Worm (Caenorhabditis elegans): ENCODE data around the gene smap-1.

DNA sequence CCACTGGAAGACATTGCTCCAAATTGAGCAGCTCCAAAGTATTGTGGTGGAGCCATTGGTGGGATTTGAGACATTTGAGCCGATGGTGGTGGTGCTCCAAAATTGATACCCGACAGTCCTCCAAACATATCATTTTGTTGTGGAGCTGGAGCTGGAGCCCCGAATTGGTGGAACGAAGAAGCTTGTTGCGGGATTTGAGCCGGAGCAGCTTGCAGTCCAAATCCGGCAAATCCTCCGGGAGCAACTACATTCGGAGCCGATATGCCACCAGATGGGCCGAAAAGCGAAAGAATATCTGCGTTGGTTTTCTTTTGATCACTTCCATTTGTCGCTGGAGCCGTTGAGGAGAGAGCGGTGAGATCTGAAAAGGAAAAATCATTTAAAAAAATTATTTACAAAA is 1.5 kb downstream of the smap-1 start:
- no peak for TF ChIP-seq nhr-237 (tag; optimal IDR thresholded peaks at IDR 0.05)
- TF ChIP-seq nhr-76 (tag; optimal IDR thresholded peaks at IDR 0.05), result no peak
- no peak for TF ChIP-seq ces-1 (GFP tag; optimal IDR thresholded peaks at IDR 0.05)
- TF ChIP-seq mls-2 (tag; optimal IDR thresholded peaks at IDR 0.05), result no peak
- TF ChIP-seq ceh-39 (tag; optimal IDR thresholded peaks at IDR 0.05), result no peak
- TF ChIP-seq ceh-83 (GFP tag; optimal IDR thresholded peaks at IDR 0.05), result no peak
- TF ChIP-seq snpc-4 (tag; optimal IDR thresholded peaks at IDR 0.05), result no peak
- no peak for TF ChIP-seq unc-62 (GFP tag; optimal IDR thresholded peaks at IDR 0.05)
- TF ChIP-seq hlh-1 (tag; optimal IDR thresholded peaks at IDR 0.05), result no peak
- no peak for TF ChIP-seq sptf-1 (tag; optimal IDR thresholded peaks at IDR 0.05)
- TF ChIP-seq lin-13 (tag; optimal IDR thresholded peaks at IDR 0.05), result no peak
- TF ChIP-seq cnd-1 (tag; optimal IDR thresholded peaks at IDR 0.05), result no peak
- TF ChIP-seq unc-39 (tag; optimal IDR thresholded peaks at IDR 0.05), result no peak
- no peak for TF ChIP-seq nhr-12 (tag; optimal IDR thresholded peaks at IDR 0.05)

All from whole organism, mixed stage, embryonic.